Fruit fly (Drosophila melanogaster) whole organism, embryonic: ENCODE results near the gene Bet3.

Experiments used
- Antp ChIP-seq: fragments of 200-800 bp; sonication (Bioruptor generic); optimal IDR thresholded peaks from 3 replicates; lab custom pipeline; 2016; ENCODE audit warnings: missing biosample characterization, missing genetic modification characterization
- Asciz ChIP-seq: fragments of 200-800 bp; sonication (Bioruptor generic); optimal IDR thresholded peaks from 2 replicates; lab custom pipeline; 2017; ENCODE audit warnings: missing biosample characterization, mild to moderate bottlenecking, missing genetic modification characterization, missing genetic modification reagents
- Blimp-1 ChIP-seq: fragments of 200-800 bp; sonication (Bioruptor generic); optimal IDR thresholded peaks from 3 replicates; lab custom pipeline; 2018; ENCODE audit warnings: missing biosample characterization, missing genetic modification characterization, mild to moderate bottlenecking, moderate library complexity, missing genetic modification reagents
- C15 ChIP-seq: fragments of 200-800 bp; sonication (Bioruptor generic); IDR thresholded peaks from 3 replicates; pipeline ENCODE4 v1.3.6; 2022; ENCODE audit warnings: missing biosample characterization, missing genetic modification characterization
- CG10959 ChIP-seq: fragments of 200-800 bp; sonication (Bioruptor generic); IDR thresholded peaks from 2 replicates; pipeline ENCODE4 v1.3.6; 2022; ENCODE audit warnings: missing biosample characterization, missing genetic modification characterization
- CG1529 ChIP-seq: fragments of 200-800 bp; sonication (Bioruptor generic); optimal IDR thresholded peaks from 3 replicates; lab custom pipeline; 2018; ENCODE audit warnings: missing biosample characterization, missing genetic modification characterization
- CG1603 ChIP-seq: fragments of 200-800 bp; sonication (Bioruptor generic); optimal IDR thresholded peaks from 2 replicates; lab custom pipeline; 2019; ENCODE audit warnings: missing biosample characterization, mild to moderate bottlenecking, missing genetic modification characterization, moderate library complexity
- CG16779 ChIP-seq: fragments of 200-800 bp; sonication (Bioruptor generic); IDR thresholded peaks from 2 replicates; pipeline ENCODE4 v1.3.6; 2022; ENCODE audit warnings: missing biosample characterization, missing genetic modification characterization
- CG2199 ChIP-seq: fragments of 200-800 bp; sonication (Bioruptor generic); IDR thresholded peaks from 3 replicates; pipeline ENCODE4 v1.3.6; 2022; ENCODE audit warnings: missing biosample characterization, missing genetic modification characterization
- CG34224 ChIP-seq: fragments of 200-800 bp; sonication (Bioruptor generic); IDR thresholded peaks from 3 replicates; pipeline ENCODE4 v1.3.6; 2022; ENCODE audit warnings: missing biosample characterization, missing genetic modification characterization; ENCODE audit not compliant: partially characterized antibody
- CG34422 ChIP-seq: fragments of 200-800 bp; sonication (Bioruptor generic); IDR thresholded peaks from 3 replicates; pipeline ENCODE4 v1.3.6; 2022; ENCODE audit warnings: missing biosample characterization, missing genetic modification characterization
- CG3995 ChIP-seq: fragments of 200-800 bp; sonication (Bioruptor generic); optimal IDR thresholded peaks from 3 replicates; lab custom pipeline; 2016; ENCODE audit warnings: missing biosample characterization, missing genetic modification characterization
- CG4282 ChIP-seq: fragments of 200-800 bp; sonication (Bioruptor generic); optimal IDR thresholded peaks from 2 replicates; lab custom pipeline; 2016; ENCODE audit warnings: missing biosample characterization, missing genetic modification characterization
- CG4360 ChIP-seq: fragments of 200-800 bp; sonication (Bioruptor generic); IDR thresholded peaks from 2 replicates; pipeline ENCODE4 v1.3.6; 2022; ENCODE audit warnings: missing biosample characterization, missing genetic modification characterization
- CG4854 ChIP-seq: fragments of 200-800 bp; sonication (Bioruptor generic); optimal IDR thresholded peaks from 2 replicates; lab custom pipeline; 2016; ENCODE audit warnings: missing biosample characterization, missing genetic modification characterization, inconsistent platforms
- CG5245 ChIP-seq: fragments of 200-800 bp; sonication (Bioruptor generic); optimal IDR thresholded peaks from 3 replicates; lab custom pipeline; 2016; ENCODE audit warnings: missing biosample characterization, missing genetic modification characterization
- Camta ChIP-seq: fragments of 200-800 bp; sonication (Bioruptor generic); optimal IDR thresholded peaks from 2 replicates; lab custom pipeline; 2016; ENCODE audit warnings: missing biosample characterization, missing genetic modification characterization
- CkIIα-i1 ChIP-seq: fragments of 200-800 bp; sonication (Bioruptor generic); IDR thresholded peaks from 2 replicates; pipeline ENCODE4 v1.3.6; 2022; ENCODE audit warnings: missing biosample characterization, missing genetic modification characterization
- Dip3 ChIP-seq: fragments of 200-800 bp; sonication (Bioruptor generic); optimal IDR thresholded peaks from 3 replicates; lab custom pipeline; 2016; ENCODE audit warnings: missing biosample characterization, missing genetic modification characterization
- Doc2 ChIP-seq: fragments of 200-800 bp; sonication (Bioruptor generic); IDR thresholded peaks from 2 replicates; pipeline ENCODE4 v1.3.6; 2022; ENCODE audit warnings: missing biosample characterization, missing genetic modification characterization
- Doc3 ChIP-seq: fragments of 200-800 bp; sonication (Bioruptor generic); IDR thresholded peaks from 3 replicates; pipeline ENCODE4 v1.3.6; 2022; ENCODE audit warnings: missing biosample characterization, missing genetic modification characterization; ENCODE audit not compliant: partially characterized antibody
- HLH54F ChIP-seq: fragments of 200-800 bp; sonication (Bioruptor generic); optimal IDR thresholded peaks from 3 replicates; lab custom pipeline; 2016; ENCODE audit warnings: missing biosample characterization, missing genetic modification characterization
- Lhr ChIP-seq: fragments of 200-800 bp; sonication (Bioruptor generic); optimal IDR thresholded peaks from 3 replicates; lab custom pipeline; 2017; ENCODE audit warnings: mild to moderate bottlenecking, missing biosample characterization, missing genetic modification reagents, missing genetic modification characterization
- MBD-R2 ChIP-seq: fragments of 200-800 bp; sonication (Bioruptor generic); IDR thresholded peaks from 2 replicates; pipeline ENCODE4 v1.3.6; 2022; ENCODE audit warnings: missing biosample characterization, missing genetic modification characterization
- MESR4 ChIP-seq: fragments of 200-800 bp; sonication (Bioruptor generic); optimal IDR thresholded peaks from 2 replicates; lab custom pipeline; 2018; ENCODE audit warnings: missing biosample characterization, mild to moderate bottlenecking, missing genetic modification characterization, moderate library complexity
- MTF-1 ChIP-seq: fragments of 200-800 bp; sonication (Bioruptor generic); optimal IDR thresholded peaks from 2 replicates; lab custom pipeline; 2018; ENCODE audit warnings: missing biosample characterization, mild to moderate bottlenecking, missing genetic modification characterization, borderline replicate concordance
- Scr ChIP-seq: fragments of 200-800 bp; sonication (Bioruptor generic); IDR thresholded peaks from 2 replicates; pipeline ENCODE4 v1.3.6; 2022; ENCODE audit warnings: missing biosample characterization, missing genetic modification characterization; ENCODE audit not compliant: partially characterized antibody
- Sry-β ChIP-seq: fragments of 200-800 bp; sonication (Bioruptor generic); optimal IDR thresholded peaks from 2 replicates; lab custom pipeline; 2018; ENCODE audit warnings: missing biosample characterization, mild to moderate bottlenecking, missing genetic modification characterization, moderate library complexity
- Stat92E ChIP-seq, 3 experiments: fragments of >200 bp in 2 of 3; fragments of 200-800 bp in 1 of 3; sonication (Bioruptor generic) in 1 of 3; optimal IDR thresholded peaks; 2 replicates each; lab custom pipeline; 2017 to 2019; ENCODE audit warnings: missing biosample characterization in 3 of 3, missing genetic modification characterization in 3 of 3, mild to moderate bottlenecking in 1 of 3, moderate library complexity in 1 of 3
- Xrp1 ChIP-seq: fragments of 200-800 bp; sonication (Bioruptor generic); IDR thresholded peaks from 2 replicates; pipeline ENCODE4 v1.3.6; 2022; ENCODE audit warnings: missing biosample characterization, missing genetic modification characterization
- bigmax ChIP-seq: fragments of 200-800 bp; sonication (Bioruptor generic); optimal IDR thresholded peaks from 2 replicates; lab custom pipeline; 2018; ENCODE audit warnings: missing biosample characterization, mild to moderate bottlenecking, missing genetic modification characterization
- btn ChIP-seq: fragments of 200-800 bp; sonication (Bioruptor generic); optimal IDR thresholded peaks from 2 replicates; lab custom pipeline; 2016; ENCODE audit warnings: missing biosample characterization, missing genetic modification characterization
- caup ChIP-seq: fragments of 200-800 bp; sonication (Bioruptor generic); optimal IDR thresholded peaks from 3 replicates; lab custom pipeline; 2017; ENCODE audit warnings: missing biosample characterization, mild to moderate bottlenecking, missing genetic modification characterization, moderate library complexity; ENCODE audit not compliant: severe bottlenecking
- crp ChIP-seq, 2 experiments: fragments of 200-800 bp; sonication (Bioruptor generic); optimal IDR thresholded peaks; 2 replicates in 1 of 2; 3 replicates in 1 of 2; lab custom pipeline; 2017; ENCODE audit warnings: missing biosample characterization in 2 of 2, missing genetic modification characterization in 2 of 2, mild to moderate bottlenecking in 1 of 2, moderate library complexity in 1 of 2
- dm ChIP-seq: fragments of 200-800 bp; sonication (Bioruptor generic); optimal IDR thresholded peaks from 3 replicates; lab custom pipeline; 2016; ENCODE audit warnings: missing biosample characterization, missing genetic modification characterization
- dmrt11E ChIP-seq: fragments of 200-800 bp; sonication (Bioruptor generic); optimal IDR thresholded peaks from 3 replicates; lab custom pipeline; 2018; ENCODE audit warnings: missing biosample characterization, mild to moderate bottlenecking, missing genetic modification characterization, moderate library complexity
- grau ChIP-seq: fragments of 200-800 bp; optimal IDR thresholded peaks from 3 replicates; lab custom pipeline; 2019; ENCODE audit warnings: missing biosample characterization, mild to moderate bottlenecking, missing genetic modification characterization, moderate library complexity
- gt ChIP-seq: fragments of 200-800 bp; sonication (Bioruptor generic); IDR thresholded peaks from 2 replicates; pipeline ENCODE4 v1.3.6; 2022; ENCODE audit warnings: missing biosample characterization, missing genetic modification characterization
- her ChIP-seq: fragments of 200-800 bp; sonication (Bioruptor generic); optimal IDR thresholded peaks from 2 replicates; lab custom pipeline; 2016; ENCODE audit warnings: missing biosample characterization, missing genetic modification characterization
- hkb ChIP-seq, 2 experiments: fragments of 200-800 bp in 1 of 2; fragments of >200 bp in 1 of 2; sonication (Bioruptor generic) in 1 of 2; IDR thresholded peaks in 1 of 2; optimal IDR thresholded peaks in 1 of 2; 2 replicates each; pipeline versions ENCODE4 v1.3.6 to Lab custom; 2017 to 2022; ENCODE audit warnings: missing biosample characterization in 1 of 2, missing genetic modification characterization in 1 of 2
- kni ChIP-seq: fragments of 200-800 bp; sonication (Bioruptor generic); optimal IDR thresholded peaks from 3 replicates; lab custom pipeline; 2017; ENCODE audit warnings: mild to moderate bottlenecking, missing biosample characterization, missing genetic modification reagents, missing genetic modification characterization
- knrl ChIP-seq: fragments of 200-800 bp; sonication (Bioruptor generic); IDR thresholded peaks from 3 replicates; pipeline ENCODE4 v1.3.6; 2022; ENCODE audit warnings: missing biosample characterization, missing genetic modification characterization; ENCODE audit not compliant: partially characterized antibody
- nerfin-1 ChIP-seq: fragments of 200-800 bp; sonication (Bioruptor generic); optimal IDR thresholded peaks from 3 replicates; lab custom pipeline; 2019; ENCODE audit warnings: missing biosample characterization, mild to moderate bottlenecking, missing genetic modification characterization, moderate library complexity
- oc ChIP-seq: fragments of 200-800 bp; sonication (Bioruptor generic); optimal IDR thresholded peaks from 2 replicates; lab custom pipeline; 2018; ENCODE audit warnings: missing biosample characterization, mild to moderate bottlenecking, missing genetic modification characterization, moderate library complexity
- ranshi ChIP-seq: fragments of 200-800 bp; sonication (Bioruptor generic); IDR thresholded peaks from 2 replicates; pipeline ENCODE4 v1.3.6; 2022; ENCODE audit warnings: missing biosample characterization, missing genetic modification characterization
- ssp ChIP-seq: fragments of 200-800 bp; sonication (Bioruptor generic); IDR thresholded peaks from 2 replicates; pipeline ENCODE4 v1.3.6; 2022; ENCODE audit warnings: missing biosample characterization, missing genetic modification characterization
- stc ChIP-seq: fragments of 200-800 bp; sonication (Bioruptor generic); IDR thresholded peaks from 2 replicates; pipeline ENCODE4 v1.3.6; 2022; ENCODE audit warnings: missing biosample characterization, missing genetic modification characterization
- tap ChIP-seq: fragments of 200-800 bp; optimal IDR thresholded peaks from 3 replicates; lab custom pipeline; 2019; ENCODE audit warnings: missing biosample characterization, mild to moderate bottlenecking, missing genetic modification characterization, moderate library complexity

Bet3 gene

dm6 chr3L:9410754-9411423 is 31.2 kb downstream of the Bet3 start, which contains the start of the genes CG4022 and Cpsf5 (continued):
- TF ChIP-seq crp (GFP tag; optimal IDR thresholded peaks at IDR 0.05; lab: Kevin White, UChicago) = peak in 1 of 2 experiments; percentile 53
- TF ChIP-seq dmrt11E (tag; lab: Kevin White, UChicago) = peak; percentile 86
- TF ChIP-seq CG34422 (GFP tag; lab: Robert Waterston, UW) = peak; percentile 80
- peak; percentile 70 for TF ChIP-seq ssp
- TF ChIP-seq hkb (optimal IDR thresholded peaks at IDR 0.05; lab: Kevin White, UChicago) = no peak
- TF ChIP-seq hkb (GFP tag; IDR thresholded peaks at IDR 0.05; lab: Robert Waterston, UW) = peak; percentile 87
- TF ChIP-seq Scr (GFP tag; lab: Robert Waterston, UW) = peak; percentile 41; the same call in 1 of the 2 replicates
- no peak for TF ChIP-seq CG4360
- no peak for TF ChIP-seq Doc3 (GFP tag; lab: Robert Waterston, UW)
- TF ChIP-seq C15 = peak; percentile 79; the same call in 1 of the 3 replicates
- TF ChIP-seq Antp (GFP tag; lab: Kevin White, UChicago) = peak; percentile 48
- peak; percentile 75 for TF ChIP-seq HLH54F (GFP tag; lab: Kevin White, UChicago)
- TF ChIP-seq Camta = peak; percentile 61
- TF ChIP-seq stc = peak; percentile 78
- TF ChIP-seq CG4282 (GFP tag; lab: Kevin White, UChicago) = no peak
- no peak for TF ChIP-seq btn (GFP tag; lab: Kevin White, UChicago)
- TF ChIP-seq CG5245 (GFP tag; lab: Kevin White, UChicago) = peak; percentile 65
- peak; percentile 79 for TF ChIP-seq caup (GFP tag; lab: Kevin White, UChicago)
- no peak for TF ChIP-seq her (GFP tag; lab: Kevin White, UChicago)
- TF ChIP-seq ranshi (GFP tag; lab: Robert Waterston, UW) = peak; percentile 82; the same call in 1 of the 2 replicates
- TF ChIP-seq oc = peak; percentile 63
- peak; percentile 84 for TF ChIP-seq MBD-R2 (GFP tag; lab: Robert Waterston, UW)
- peak; percentile 42 for TF ChIP-seq Sry-β
- TF ChIP-seq gt = peak; percentile 40; the same call in 1 of the 2 replicates
- TF ChIP-seq CG34224 (GFP tag; lab: Robert Waterston, UW) = no peak
- peak; percentile 62 for TF ChIP-seq CG4854 (GFP tag; lab: Kevin White, UChicago)

dm6 chr3L:9410030-9410589 is 32.0 kb downstream of the Bet3 start:
- TF ChIP-seq Asciz (no peak), CG1603 (tag; lab: Kevin White, UChicago) (no peak), kni (GFP tag; lab: Kevin White, UChicago) (no peak), Xrp1 (GFP tag; lab: Robert Waterston, UW) (no peak), dm (GFP tag; lab: Kevin White, UChicago) (no peak), CG10959 (GFP tag; lab: Robert Waterston, UW) (no peak), nerfin-1 (tag; lab: Kevin White, UChicago) (peak; percentile 24), knrl (no peak), grau (no peak), CG1529 (GFP tag; lab: Kevin White, UChicago) (no peak), MTF-1 (GFP tag; lab: Kevin White, UChicago) (no peak), CG2199 (no peak), Doc2 (GFP tag; lab: Robert Waterston, UW) (no peak), Stat92E (GFP tag; optimal IDR thresholded peaks at IDR 0.05; lab: Kevin White, UChicago) (no peak), CG3995 (GFP tag; lab: Kevin White, UChicago) (no peak), Blimp-1 (GFP tag; lab: Kevin White, UChicago) (no peak), CG16779 (GFP tag; lab: Robert Waterston, UW) (0 out of 2 replicates have a peak, but pooled peaks have one; percentile 22), CkIIα-i1 (no peak), MESR4 (GFP tag; lab: Kevin White, UChicago) (peak; percentile 26), Lhr (GFP tag; lab: Kevin White, UChicago) (no peak), tap (tag; lab: Kevin White, UChicago) (no peak), bigmax (no peak), Dip3 (GFP tag; lab: Kevin White, UChicago) (no peak)
